Fruit fly (Drosophila melanogaster) whole organism, embryonic: ENCODE data around the gene LysS.

Experiments
- Abd-B ChIP-seq: fragments of 200-800 bp; sonication (Bioruptor generic); optimal IDR thresholded peaks from 2 replicates; lab custom pipeline; 2018; ENCODE audit warnings: missing biosample characterization, mild to moderate bottlenecking, missing genetic modification characterization, moderate library complexity
- Atf3 ChIP-seq: fragments of 200-800 bp; sonication (Bioruptor generic); optimal IDR thresholded peaks from 3 replicates; lab custom pipeline; 2016; ENCODE audit warnings: missing biosample characterization, missing genetic modification characterization
- B-H1 ChIP-seq: fragments of 200-800 bp; sonication (Bioruptor generic); IDR thresholded peaks from 3 replicates; pipeline ENCODE4 v1.3.6; 2022; ENCODE audit warnings: missing biosample characterization, missing genetic modification characterization
- Blimp-1 ChIP-seq: fragments of 200-800 bp; sonication (Bioruptor generic); optimal IDR thresholded peaks from 3 replicates; lab custom pipeline; 2018; ENCODE audit warnings: missing biosample characterization, missing genetic modification characterization, mild to moderate bottlenecking, moderate library complexity, missing genetic modification reagents
- CG10543 ChIP-seq: fragments of 200-800 bp; sonication (Bioruptor generic); optimal IDR thresholded peaks from 3 replicates; lab custom pipeline; 2017; ENCODE audit warnings: missing biosample characterization, mild to moderate bottlenecking, missing genetic modification characterization, moderate library complexity
- CG12155 ChIP-seq: fragments of 200-800 bp; sonication (Bioruptor generic); optimal IDR thresholded peaks from 3 replicates; lab custom pipeline; 2016; ENCODE audit warnings: missing biosample characterization, missing genetic modification characterization
- CG1529 ChIP-seq: fragments of 200-800 bp; sonication (Bioruptor generic); optimal IDR thresholded peaks from 3 replicates; lab custom pipeline; 2018; ENCODE audit warnings: missing biosample characterization, missing genetic modification characterization
- CG15601 ChIP-seq: fragments of 200-800 bp; sonication (Bioruptor generic); optimal IDR thresholded peaks from 3 replicates; lab custom pipeline; 2019; ENCODE audit warnings: missing biosample characterization, mild to moderate bottlenecking, missing genetic modification characterization, moderate library complexity
- CG16815 ChIP-seq: fragments of 200-800 bp; sonication (Bioruptor generic); optimal IDR thresholded peaks from 3 replicates; lab custom pipeline; 2017; ENCODE audit warnings: missing biosample characterization, mild to moderate bottlenecking, missing genetic modification characterization
- CG16863 ChIP-seq: fragments of 200-800 bp; sonication (Bioruptor generic); optimal IDR thresholded peaks from 3 replicates; lab custom pipeline; 2016; ENCODE audit warnings: missing biosample characterization, missing genetic modification characterization
- CG17186 ChIP-seq: fragments of 200-800 bp; sonication (Bioruptor generic); optimal IDR thresholded peaks from 3 replicates; lab custom pipeline; 2017; ENCODE audit warnings: missing biosample characterization, missing genetic modification reagents, missing genetic modification characterization
- CG18764 ChIP-seq: fragments of 200-800 bp; sonication (Bioruptor generic); optimal IDR thresholded peaks from 3 replicates; lab custom pipeline; 2016; ENCODE audit warnings: missing biosample characterization, missing genetic modification characterization
- CG2120 ChIP-seq: fragments of 200-800 bp; sonication (Bioruptor generic); optimal IDR thresholded peaks from 3 replicates; lab custom pipeline; 2016; ENCODE audit warnings: missing biosample characterization, missing genetic modification characterization
- CG2678 ChIP-seq: fragments of 200-800 bp; sonication (Bioruptor generic); optimal IDR thresholded peaks from 3 replicates; lab custom pipeline; 2019; ENCODE audit warnings: missing biosample characterization, mild to moderate bottlenecking, missing genetic modification characterization, moderate library complexity
- CG4730 ChIP-seq: fragments of 200-800 bp; sonication (Bioruptor generic); IDR thresholded peaks from 2 replicates; pipeline ENCODE4 v1.3.6; 2022; ENCODE audit warnings: missing biosample characterization, missing genetic modification characterization
- CG7987 ChIP-seq: fragments of 200-800 bp; sonication (Bioruptor generic); optimal IDR thresholded peaks from 2 replicates; lab custom pipeline; 2018; ENCODE audit warnings: missing biosample characterization, mild to moderate bottlenecking, missing genetic modification characterization, moderate library complexity
- CG9876 ChIP-seq: fragments of 200-800 bp; sonication (Bioruptor generic); optimal IDR thresholded peaks from 2 replicates; lab custom pipeline; 2016; ENCODE audit warnings: missing biosample characterization, missing genetic modification characterization
- D19B ChIP-seq: fragments of 200-800 bp; sonication (Bioruptor generic); optimal IDR thresholded peaks from 2 replicates; lab custom pipeline; 2017; ENCODE audit warnings: missing biosample characterization, mild to moderate bottlenecking, missing genetic modification characterization
- Dad ChIP-seq: fragments of 200-800 bp; sonication (Bioruptor generic); optimal IDR thresholded peaks from 3 replicates; lab custom pipeline; 2016; ENCODE audit warnings: missing biosample characterization, missing genetic modification characterization
- Ets65A ChIP-seq: fragments of 200-800 bp; sonication (Bioruptor generic); peaks from one replicate; lab custom pipeline; 2016; ENCODE audit warnings: missing biosample characterization, missing genetic modification characterization
- Gsc ChIP-seq: fragments of 200-800 bp; sonication (Bioruptor generic); IDR thresholded peaks from 2 replicates; pipeline ENCODE4 v1.3.6; 2022; ENCODE audit warnings: missing biosample characterization, missing genetic modification characterization
- HLHmδ ChIP-seq: fragments of 200-800 bp; sonication (Bioruptor generic); optimal IDR thresholded peaks from 2 replicates; lab custom pipeline; 2018; ENCODE audit warnings: missing biosample characterization, mild to moderate bottlenecking, missing genetic modification characterization, moderate library complexity
- HmgD ChIP-seq: fragments of 200-800 bp; sonication (Bioruptor generic); optimal IDR thresholded peaks from 3 replicates; lab custom pipeline; 2016; ENCODE audit warnings: missing biosample characterization, missing genetic modification characterization
- Hr3 ChIP-seq: fragments of 200-800 bp; sonication (Bioruptor generic); optimal IDR thresholded peaks from 3 replicates; lab custom pipeline; 2016; ENCODE audit warnings: missing biosample characterization, missing genetic modification characterization
- Mad ChIP-seq: fragments of 200-800 bp; sonication (Bioruptor generic); optimal IDR thresholded peaks from 2 replicates; lab custom pipeline; 2016; ENCODE audit warnings: missing biosample characterization, missing genetic modification characterization
- Med ChIP-seq: fragments of 200-800 bp; sonication (Bioruptor generic); peaks from one replicate; lab custom pipeline; 2016; ENCODE audit warnings: missing biosample characterization, missing genetic modification characterization, mild to moderate bottlenecking, inconsistent platforms, moderate library complexity
- Ravus ChIP-seq: fragments of 200-800 bp; sonication (Bioruptor generic); IDR thresholded peaks from 2 replicates; pipeline ENCODE4 v1.3.6; 2022; ENCODE audit warnings: missing biosample characterization, missing genetic modification characterization
- Spps ChIP-seq: fragments of 200-800 bp; sonication (Bioruptor generic); optimal IDR thresholded peaks from 2 replicates; lab custom pipeline; 2018; ENCODE audit warnings: missing biosample characterization, mild to moderate bottlenecking, missing genetic modification characterization
- az2 ChIP-seq: fragments of 200-800 bp; sonication (Bioruptor generic); optimal IDR thresholded peaks from 3 replicates; lab custom pipeline; 2016; ENCODE audit warnings: missing biosample characterization, missing genetic modification characterization
- cas ChIP-seq: fragments of 200-800 bp; sonication (Bioruptor generic); IDR thresholded peaks from 2 replicates; pipeline ENCODE4 v1.3.6; 2022; ENCODE audit warnings: missing biosample characterization, missing genetic modification characterization
- cwo ChIP-seq: fragments of 200-800 bp; sonication (Bioruptor generic); optimal IDR thresholded peaks from 3 replicates; lab custom pipeline; 2017; ENCODE audit warnings: missing biosample characterization, missing genetic modification characterization, mild to moderate bottlenecking, moderate library complexity, missing genetic modification reagents
- dan ChIP-seq: fragments of 200-800 bp; sonication (Bioruptor generic); IDR thresholded peaks from 2 replicates; pipeline ENCODE4 v1.3.6; 2022; ENCODE audit warnings: missing biosample characterization, missing genetic modification characterization
- ems ChIP-seq: fragments of 200-800 bp; sonication (Bioruptor generic); optimal IDR thresholded peaks from 3 replicates; lab custom pipeline; 2016; ENCODE audit warnings: missing biosample characterization, missing genetic modification characterization
- gt ChIP-seq: fragments of 200-800 bp; sonication (Bioruptor generic); IDR thresholded peaks from 2 replicates; pipeline ENCODE4 v1.3.6; 2022; ENCODE audit warnings: missing biosample characterization, missing genetic modification characterization
- ind ChIP-seq: fragments of 200-800 bp; sonication (Bioruptor generic); optimal IDR thresholded peaks from 3 replicates; lab custom pipeline; 2016; ENCODE audit warnings: missing biosample characterization, missing genetic modification characterization
- jigr1 ChIP-seq: fragments of 200-800 bp; sonication (Bioruptor generic); IDR thresholded peaks from 3 replicates; pipeline ENCODE4 v1.3.6; 2022; ENCODE audit warnings: missing biosample characterization, missing genetic modification characterization
- lmd ChIP-seq: fragments of 200-800 bp; sonication (Bioruptor generic); IDR thresholded peaks from 2 replicates; pipeline ENCODE4 v1.3.6; 2022; ENCODE audit warnings: missing biosample characterization, missing genetic modification characterization
- nerfin-2 ChIP-seq: fragments of 200-800 bp; sonication (Bioruptor generic); IDR thresholded peaks from 2 replicates; pipeline ENCODE4 v1.3.6; 2022; ENCODE audit warnings: missing biosample characterization, missing genetic modification characterization; ENCODE audit not compliant: partially characterized antibody
- pita ChIP-seq: fragments of 200-800 bp; sonication (Bioruptor generic); optimal IDR thresholded peaks from 2 replicates; lab custom pipeline; 2017; ENCODE audit warnings: missing biosample characterization, mild to moderate bottlenecking, missing genetic modification characterization
- prd ChIP-seq, 3 experiments: fragments of >200 bp in 2 of 3; fragments of 200-800 bp in 1 of 3; sonication (Bioruptor generic) in 1 of 3; optimal IDR thresholded peaks in 2 of 3; IDR thresholded peaks in 1 of 3; 2 replicates in 2 of 3; 3 replicates in 1 of 3; pipeline versions ENCODE4 v1.3.6 to Lab custom; 2017 to 2022; ENCODE audit warnings: missing biosample characterization in 1 of 3, missing genetic modification characterization in 1 of 3
- psq ChIP-seq: fragments of 200-800 bp; sonication (Bioruptor generic); optimal IDR thresholded peaks from 2 replicates; lab custom pipeline; 2017; ENCODE audit warnings: missing biosample characterization, missing genetic modification characterization
- ranshi ChIP-seq: fragments of 200-800 bp; sonication (Bioruptor generic); IDR thresholded peaks from 2 replicates; pipeline ENCODE4 v1.3.6; 2022; ENCODE audit warnings: missing biosample characterization, missing genetic modification characterization
- rib ChIP-seq: fragments of 200-800 bp; sonication (Bioruptor generic); IDR thresholded peaks from 2 replicates; pipeline ENCODE4 v1.3.6; 2022; ENCODE audit warnings: missing biosample characterization, missing genetic modification characterization
- sens-2 ChIP-seq: fragments of 200-800 bp; sonication (Bioruptor generic); IDR thresholded peaks from 2 replicates; pipeline ENCODE4 v1.3.6; 2022; ENCODE audit warnings: missing biosample characterization, missing genetic modification characterization
- stwl ChIP-seq: fragments of 200-800 bp; sonication (Bioruptor generic); optimal IDR thresholded peaks from 3 replicates; lab custom pipeline; 2018; ENCODE audit warnings: missing biosample characterization, mild to moderate bottlenecking, missing genetic modification characterization, moderate library complexity
- sug ChIP-seq: fragments of 200-800 bp; optimal IDR thresholded peaks from 2 replicates; lab custom pipeline; 2019; ENCODE audit warnings: missing biosample characterization, mild to moderate bottlenecking, missing genetic modification characterization, moderate library complexity
- tgo ChIP-seq: fragments of 200-800 bp; sonication (Bioruptor generic); IDR thresholded peaks from 3 replicates; pipeline ENCODE4 v1.3.6; 2022; ENCODE audit warnings: missing biosample characterization, missing genetic modification characterization
- tin ChIP-seq: fragments of 200-800 bp; sonication (Bioruptor generic); optimal IDR thresholded peaks from 3 replicates; lab custom pipeline; 2016; ENCODE audit warnings: missing biosample characterization, missing genetic modification characterization
- tup ChIP-seq: fragments of 200-800 bp; sonication (Bioruptor generic); optimal IDR thresholded peaks from 2 replicates; lab custom pipeline; 2016; ENCODE audit warnings: missing biosample characterization, mild to moderate bottlenecking, missing genetic modification characterization, moderate library complexity

LysS gene

DNA sequence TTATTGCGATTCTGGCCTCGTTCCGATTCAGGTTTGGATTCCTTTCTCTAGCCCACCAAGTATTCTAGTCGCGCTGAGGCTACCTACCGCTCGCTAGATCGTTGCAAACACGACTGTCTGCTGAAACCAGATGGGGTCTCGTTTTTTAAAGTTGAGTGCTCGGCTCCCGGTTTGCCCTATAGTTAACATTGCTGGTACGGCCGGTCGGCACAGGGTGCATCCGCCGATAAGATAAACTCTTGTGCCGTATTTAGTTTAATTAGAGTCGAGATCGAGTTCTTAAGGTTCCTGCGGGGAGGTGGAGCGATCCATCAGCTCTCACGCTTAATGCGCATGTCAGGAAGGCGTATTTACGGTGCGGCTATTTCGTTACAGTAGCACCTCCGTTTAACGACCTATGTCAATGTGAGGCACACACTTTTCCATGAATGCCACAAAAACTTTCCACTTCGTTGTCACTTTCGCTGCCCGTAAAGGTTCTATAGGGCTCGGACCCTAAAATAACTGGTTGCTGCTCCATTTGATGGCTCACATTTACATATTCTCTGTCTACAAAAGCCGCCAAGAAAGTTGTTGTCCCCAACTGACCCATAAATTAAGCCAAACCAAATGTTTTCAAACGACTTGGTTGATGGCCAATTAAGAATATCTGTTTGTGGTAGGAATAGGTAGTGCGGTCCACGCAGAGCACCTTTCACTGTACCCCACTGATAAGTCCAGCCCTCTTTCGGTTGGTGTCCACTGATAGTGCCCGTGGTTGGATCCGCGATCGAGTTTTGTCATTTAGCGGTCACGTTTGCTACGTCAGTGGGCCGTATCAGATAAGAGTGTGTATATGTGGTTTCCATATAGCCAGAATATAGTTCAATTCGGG lies 22.6 kb upstream of the LysS start, which contains the start of gene CG9119 (continued):
- TF ChIP-seq prd (optimal IDR thresholded peaks at IDR 0.05; lab: Kevin White, UChicago), result no peak
- TF ChIP-seq prd (GFP tag; IDR thresholded peaks at IDR 0.05; lab: Robert Waterston, UW), result peak; percentile 70; the same call in 2 of the 3 replicates
- TF ChIP-seq sens-2 (GFP tag; lab: Robert Waterston, UW), result no peak
- peak; percentile 93 for TF ChIP-seq cwo (GFP tag; lab: Kevin White, UChicago)
- peak; percentile 39 for TF ChIP-seq CG15601 (tag; lab: Kevin White, UChicago)
- peak; percentile 80 for TF ChIP-seq ind
- TF ChIP-seq Ravus (GFP tag; lab: Robert Waterston, UW), result 0 out of 2 replicates have a peak, but pooled peaks have one; percentile 1
- peak; percentile 18 for TF ChIP-seq CG1529 (GFP tag; lab: Kevin White, UChicago)
- TF ChIP-seq tin, result peak; percentile 13
- TF ChIP-seq lmd (GFP tag; lab: Robert Waterston, UW), result peak; percentile 70
- no peak for TF ChIP-seq Gsc (GFP tag; lab: Robert Waterston, UW)
- no peak; the same call in 1 of the 2 replicates for TF ChIP-seq ranshi (GFP tag; lab: Robert Waterston, UW)
- peak; percentile 85 for TF ChIP-seq CG2678 (tag; lab: Kevin White, UChicago)
- TF ChIP-seq HmgD (GFP tag; lab: Kevin White, UChicago), result no peak
- TF ChIP-seq gt (GFP tag; lab: Robert Waterston, UW), result no peak
- peak; percentile 30 for TF ChIP-seq Mad (GFP tag; lab: Kevin White, UChicago)
- TF ChIP-seq CG12155, result peak; percentile 56
- TF ChIP-seq CG2120 (GFP tag; lab: Kevin White, UChicago), result peak; percentile 87
- no peak for TF ChIP-seq psq (GFP tag; lab: Kevin White, UChicago)
- peak; percentile 36 for TF ChIP-seq HLHmδ (GFP tag; lab: Kevin White, UChicago)
- peak; percentile 57 for TF ChIP-seq Hr3 (GFP tag; lab: Kevin White, UChicago)
- peak; percentile 54 for TF ChIP-seq Abd-B
- peak; percentile 71 for TF ChIP-seq CG7987 (GFP tag; lab: Kevin White, UChicago)
- 0 out of 2 replicates have a peak, but pooled peaks have one; percentile 12 for TF ChIP-seq cas
- TF ChIP-seq D19B (GFP tag; lab: Kevin White, UChicago), result peak; percentile 69
- TF ChIP-seq stwl, result no peak
- peak; percentile 57 for TF ChIP-seq CG9876 (GFP tag; lab: Kevin White, UChicago)
- TF ChIP-seq Med (GFP tag; lab: Kevin White, UChicago), result peak; percentile 86
- TF ChIP-seq pita (GFP tag; lab: Kevin White, UChicago), result no peak
- peak; percentile 84 for TF ChIP-seq CG10543 (GFP tag; lab: Kevin White, UChicago)
- 0 out of 2 replicates have a peak, but pooled peaks have one; percentile 19 for TF ChIP-seq rib (GFP tag; lab: Robert Waterston, UW)
- no peak for TF ChIP-seq dan
- peak; percentile 83 for TF ChIP-seq sug (tag; lab: Kevin White, UChicago)
- TF ChIP-seq Ets65A, result peak; percentile 95
- TF ChIP-seq CG4730 (GFP tag; lab: Robert Waterston, UW), result 0 out of 2 replicates have a peak, but pooled peaks have one; percentile 36
- TF ChIP-seq CG16863 (GFP tag; lab: Kevin White, UChicago), result peak; percentile 58
- peak; percentile 100 for TF ChIP-seq Blimp-1
- peak; percentile 72 for TF ChIP-seq Spps (tag; lab: Kevin White, UChicago)
- peak; percentile 35 for TF ChIP-seq ems (GFP tag; lab: Kevin White, UChicago)
- TF ChIP-seq az2 (GFP tag; lab: Kevin White, UChicago), result peak; percentile 42
- no peak for TF ChIP-seq jigr1 (GFP tag; lab: Robert Waterston, UW)
- TF ChIP-seq nerfin-2 (GFP tag; lab: Robert Waterston, UW), result no peak
- TF ChIP-seq Atf3, result no peak
- TF ChIP-seq tup, result no peak
- TF ChIP-seq CG16815, result peak; percentile 52
- TF ChIP-seq tgo (GFP tag; lab: Robert Waterston, UW), result peak; percentile 59
- peak; percentile 22 for TF ChIP-seq Dad (GFP tag; lab: Kevin White, UChicago)
- TF ChIP-seq CG18764, result no peak
- TF ChIP-seq CG17186, result no peak
- TF ChIP-seq B-H1 (GFP tag; lab: Robert Waterston, UW), result 0 out of 3 replicates have a peak, but pooled peaks have one; percentile 30
